Fruit fly (Drosophila melanogaster): ENCODE results near the gene CG42818.

DNA sequence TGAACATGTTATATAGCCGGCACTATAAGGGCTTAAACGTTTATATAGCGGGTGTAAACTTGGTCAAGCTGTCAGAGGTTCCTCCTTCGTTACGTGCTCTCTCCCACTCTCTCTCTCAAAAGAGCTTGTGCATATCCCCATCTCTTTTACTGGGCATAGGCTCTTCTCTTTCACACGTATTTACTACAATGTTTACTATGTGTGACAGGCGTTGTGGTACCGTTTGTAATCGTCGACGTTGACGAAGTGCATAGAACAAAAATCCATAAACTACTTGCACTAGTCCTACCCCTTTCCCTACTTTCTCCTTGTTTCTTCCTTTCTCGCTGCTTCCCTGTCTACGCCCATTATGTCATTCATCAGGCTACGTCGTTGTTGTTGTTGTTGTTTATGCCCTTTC, 35.1 kb downstream of the CG42818 start:
- no peak for TF ChIP-seq ttk (optimal IDR thresholded peaks at IDR 0.05)
- TF ChIP-seq h (optimal IDR thresholded peaks at IDR 0.05): no peak
